Worm (Caenorhabditis elegans) whole organism, L1 larva: Measurements from ENCODE around the gene Y71H10B.1.

Experiments used
- C04F5.9 ChIP-seq: sonication (generic microtip); optimal IDR thresholded peaks from 2 replicates; lab custom pipeline; 2016; ENCODE audit warnings: missing genetic modification characterization, missing compliant biosample characterization
- ama-1 ChIP-seq: fragments of 150-350 bp; optimal IDR thresholded peaks from 2 replicates; lab custom pipeline; 2014
- ceh-8 ChIP-seq: fragments of 200-800 bp; sonication (Bioruptor generic); optimal IDR thresholded peaks from 2 replicates; lab custom pipeline; 2018; ENCODE audit warnings: mild to moderate bottlenecking, missing genetic modification characterization, moderate library complexity, missing compliant biosample characterization
- fos-1 ChIP-seq: fragments of 150-350 bp; optimal IDR thresholded peaks from 2 replicates; lab custom pipeline; 2014; ENCODE audit warnings: missing biosample characterization, missing genetic modification characterization
- lin-39 ChIP-seq: fragments of 150-350 bp; optimal IDR thresholded peaks from 2 replicates; lab custom pipeline; 2014; ENCODE audit warnings: missing biosample characterization, missing genetic modification reagents, missing genetic modification characterization
- pag-3 ChIP-seq: sonication (generic microtip); optimal IDR thresholded peaks from 2 replicates; lab custom pipeline; 2017; ENCODE audit warnings: missing genetic modification characterization, mild to moderate bottlenecking, missing compliant biosample characterization, antibody characterized with exemption, borderline replicate concordance; ENCODE audit not compliant: insufficient read depth
- skn-1 ChIP-seq: fragments of 150-350 bp; optimal IDR thresholded peaks from 2 replicates; lab custom pipeline; 2014; ENCODE audit warnings: missing biosample characterization, missing genetic modification characterization
- snpc-4 ChIP-seq: fragments of 150-350 bp; optimal IDR thresholded peaks from 2 replicates; lab custom pipeline; 2014; ENCODE audit warnings: missing biosample characterization, missing genetic modification characterization
- tbx-2 ChIP-seq: sonication (generic microtip); optimal IDR thresholded peaks from 2 replicates; lab custom pipeline; 2016; ENCODE audit warnings: missing genetic modification characterization, missing compliant biosample characterization

ce11 chrX:2857070-2857825 is 17.2 kb upstream of the Y71H10B.1 start, which contains the start of gene tra-4:
- TF ChIP-seq snpc-4 (tag; lab: Kevin White, UChicago) (peak; percentile 14), ceh-8 (no peak), ama-1 (lab: Kevin White, UChicago) (no peak), lin-39 (tag; lab: Kevin White, UChicago) (no peak), tbx-2 (tag; lab: Kevin White, UChicago) (peak; percentile 33), C04F5.9 (tag; lab: Kevin White, UChicago) (no peak), fos-1 (tag; lab: Kevin White, UChicago) (no peak), skn-1 (tag; lab: Kevin White, UChicago) (no peak), pag-3 (no peak)
